Worm (Caenorhabditis elegans) whole organism, young adult: Measurements from ENCODE around the gene fbxb-18.

Experiments used
- B0019.2 ChIP-seq: fragments of 200-800 bp; sonication (Bioruptor generic); conservative IDR thresholded peaks from 2 replicates; pipeline ENCODE4 v1.3.6; 2022; ENCODE audit warnings: missing genetic modification reagents, missing genetic modification characterization, missing compliant biosample characterization
- B0035.1 ChIP-seq: sonication (generic microtip); optimal IDR thresholded peaks from 2 replicates; lab custom pipeline; 2016; ENCODE audit warnings: missing genetic modification characterization, mild to moderate bottlenecking, missing compliant biosample characterization, missing genotype, missing genetic modification reagents
- F10E7.11 ChIP-seq: sonication (generic microtip); optimal IDR thresholded peaks from 2 replicates; lab custom pipeline; 2017; ENCODE audit warnings: mild to moderate bottlenecking, missing genetic modification characterization, moderate library complexity, missing compliant biosample characterization
- F22D6.2 ChIP-seq: sonication (generic microtip); optimal IDR thresholded peaks from 2 replicates; lab custom pipeline; 2016; ENCODE audit warnings: mild to moderate bottlenecking, missing genetic modification characterization, missing compliant biosample characterization
- F23B12.7 ChIP-seq: sonication (generic microtip); optimal IDR thresholded peaks from 2 replicates; lab custom pipeline; 2017; ENCODE audit warnings: missing genetic modification characterization, mild to moderate bottlenecking, missing compliant biosample characterization, antibody characterized with exemption, moderate library complexity; ENCODE audit not compliant: insufficient read depth
- F57A8.1 ChIP-seq: fragments of 200-800 bp; sonication (Bioruptor generic); optimal IDR thresholded peaks from 2 replicates; lab custom pipeline; 2018; ENCODE audit warnings: mild to moderate bottlenecking, missing genetic modification characterization, moderate library complexity, missing compliant biosample characterization
- F57C9.4 ChIP-seq: sonication (generic microtip); optimal IDR thresholded peaks from 2 replicates; lab custom pipeline; 2017; ENCODE audit warnings: mild to moderate bottlenecking, missing genetic modification characterization, missing compliant biosample characterization
- K11D2.4 ChIP-seq: fragments of 200-800 bp; sonication (Bioruptor generic); IDR thresholded peaks from 2 replicates; pipeline ENCODE4 v1.3.6; 2022; ENCODE audit warnings: missing genetic modification reagents, missing genetic modification characterization, missing compliant biosample characterization
- Y95B8A.8 ChIP-seq: fragments of 200-800 bp; sonication (Bioruptor generic); IDR thresholded peaks from 2 replicates; pipeline ENCODE4 v1.3.6; 2022; ENCODE audit warnings: missing genetic modification reagents, missing genetic modification characterization, missing compliant biosample characterization
- ama-1 ChIP-seq, 3 experiments: fragments of 150-350 bp in 1 of 3; sonication (generic microtip) in 2 of 3; optimal IDR thresholded peaks; 2 replicates each; lab custom pipeline; 2014 to 2018; ENCODE audit warnings: missing biosample characterization in 2 of 3, missing genetic modification characterization in 2 of 3, missing genetic modification reagents in 2 of 3
- aptf-2 ChIP-seq: fragments of 200-800 bp; sonication (Bioruptor generic); conservative IDR thresholded peaks from 2 replicates; pipeline ENCODE4 v1.3.6; 2022; ENCODE audit warnings: missing genetic modification reagents, missing genetic modification characterization, missing compliant biosample characterization
- attf-5 ChIP-seq: fragments of 200-800 bp; sonication (Bioruptor generic); optimal IDR thresholded peaks from 2 replicates; lab custom pipeline; 2018; ENCODE audit warnings: mild to moderate bottlenecking, missing genetic modification characterization, missing compliant biosample characterization
- attf-6 ChIP-seq: fragments of 200-800 bp; sonication (Bioruptor generic); IDR thresholded peaks from 2 replicates; pipeline ENCODE4 v1.3.6; 2022; ENCODE audit warnings: missing genetic modification reagents, missing genetic modification characterization, missing compliant biosample characterization
- bed-2 ChIP-seq: fragments of 200-800 bp; sonication (Bioruptor generic); IDR thresholded peaks from 2 replicates; pipeline ENCODE4 v1.3.6; 2022; ENCODE audit warnings: missing genetic modification reagents, missing genetic modification characterization, missing compliant biosample characterization
- cebp-2 ChIP-seq: fragments of 200-800 bp; sonication (Bioruptor generic); IDR thresholded peaks from 2 replicates; pipeline ENCODE4 v1.3.6; 2022; ENCODE audit warnings: missing genetic modification characterization, missing compliant biosample characterization
- ceh-27 ChIP-seq: fragments of 200-800 bp; sonication (Bioruptor generic); optimal IDR thresholded peaks from 2 replicates; lab custom pipeline; 2018; ENCODE audit warnings: mild to moderate bottlenecking, missing genetic modification characterization, moderate library complexity, missing compliant biosample characterization
- ceh-91 ChIP-seq: fragments of 200-800 bp; sonication (Bioruptor generic); IDR thresholded peaks from 2 replicates; pipeline ENCODE4 v1.3.6; 2022; ENCODE audit warnings: missing genetic modification reagents, missing genetic modification characterization, missing compliant biosample characterization
- dox-1 ChIP-seq: fragments of 200-800 bp; sonication (Bioruptor generic); IDR thresholded peaks from 2 replicates; pipeline ENCODE4 v1.3.6; 2022; ENCODE audit warnings: missing genetic modification reagents, missing genetic modification characterization, missing compliant biosample characterization
- dpff-1 ChIP-seq: sonication (generic microtip); optimal IDR thresholded peaks from 2 replicates; lab custom pipeline; 2017; ENCODE audit warnings: mild to moderate bottlenecking, missing genetic modification characterization, missing compliant biosample characterization
- dpl-1 ChIP-seq: fragments of 150-350 bp; optimal IDR thresholded peaks from 2 replicates; lab custom pipeline; 2014; ENCODE audit warnings: missing biosample characterization, missing genetic modification reagents, missing genetic modification characterization
- efl-1 ChIP-seq: fragments of 150-350 bp; optimal IDR thresholded peaks from 2 replicates; lab custom pipeline; 2014; ENCODE audit warnings: missing biosample characterization, missing genetic modification reagents, missing genetic modification characterization
- fkh-3 ChIP-seq: sonication (generic microtip); optimal IDR thresholded peaks from 2 replicates; lab custom pipeline; 2016; ENCODE audit warnings: mild to moderate bottlenecking, missing genetic modification characterization, missing compliant biosample characterization
- hmg-1.2 ChIP-seq: fragments of 200-800 bp; sonication (Bioruptor generic); IDR thresholded peaks from 2 replicates; pipeline ENCODE4 v1.3.6; 2022; ENCODE audit warnings: missing genetic modification reagents, missing genetic modification characterization, missing compliant biosample characterization
- hmg-20 ChIP-seq: fragments of 200-800 bp; sonication (Bioruptor generic); IDR thresholded peaks from 2 replicates; pipeline ENCODE4 v1.3.6; 2022; ENCODE audit warnings: missing genetic modification reagents, missing genetic modification characterization, missing compliant biosample characterization
- hrde-1 ChIP-seq: sonication (generic microtip); optimal IDR thresholded peaks from 2 replicates; lab custom pipeline; 2016; ENCODE audit warnings: missing genetic modification characterization, mild to moderate bottlenecking, missing compliant biosample characterization, moderate library complexity, missing genotype, missing genetic modification reagents, borderline replicate concordance
- lag-1 ChIP-seq: fragments of 200-800 bp; sonication (Bioruptor generic); IDR thresholded peaks from 2 replicates; pipeline ENCODE4 v1.3.6; 2022; ENCODE audit warnings: missing genetic modification reagents, missing genetic modification characterization, missing compliant biosample characterization
- lin-26 ChIP-seq: fragments of 200-800 bp; sonication (Bioruptor generic); IDR thresholded peaks from 2 replicates; pipeline ENCODE4 v1.3.6; 2022; ENCODE audit warnings: missing genetic modification reagents, missing genetic modification characterization, missing compliant biosample characterization
- lir-1 ChIP-seq: fragments of 200-800 bp; sonication (Bioruptor generic); conservative IDR thresholded peaks from 2 replicates; pipeline ENCODE4 v1.3.6; 2022; ENCODE audit warnings: missing genetic modification reagents, missing genetic modification characterization, missing compliant biosample characterization
- madf-10 ChIP-seq: sonication (generic microtip); optimal IDR thresholded peaks from 2 replicates; lab custom pipeline; 2016; ENCODE audit warnings: mild to moderate bottlenecking, missing genetic modification characterization, missing compliant biosample characterization
- madf-8 ChIP-seq: fragments of 200-800 bp; sonication (Bioruptor generic); conservative IDR thresholded peaks from 2 replicates; pipeline ENCODE4 v1.3.6; 2022; ENCODE audit warnings: missing genetic modification reagents, missing genetic modification characterization, missing compliant biosample characterization
- mes-4 ChIP-seq: sonication (generic microtip); optimal IDR thresholded peaks from 2 replicates; lab custom pipeline; 2016; ENCODE audit warnings: missing genotype, missing genetic modification characterization, missing compliant biosample characterization
- pbrm-1 ChIP-seq: fragments of 200-800 bp; sonication (Bioruptor generic); IDR thresholded peaks from 2 replicates; pipeline ENCODE4 v1.3.6; 2022; ENCODE audit warnings: missing genetic modification reagents, missing genetic modification characterization, missing compliant biosample characterization
- repo-1 ChIP-seq: sonication (generic microtip); optimal IDR thresholded peaks from 2 replicates; lab custom pipeline; 2017; ENCODE audit warnings: mild to moderate bottlenecking, missing genetic modification characterization, missing compliant biosample characterization
- sea-2 ChIP-seq: fragments of 200-800 bp; sonication (Bioruptor generic); IDR thresholded peaks from 2 replicates; pipeline ENCODE4 v1.3.6; 2022; ENCODE audit warnings: missing genetic modification characterization, missing compliant biosample characterization
- tbx-9 ChIP-seq: sonication (generic microtip); optimal IDR thresholded peaks from 2 replicates; lab custom pipeline; 2016; ENCODE audit warnings: borderline replicate concordance, missing genetic modification characterization, inconsistent platforms, missing compliant biosample characterization
- zfh-2 ChIP-seq: fragments of 200-800 bp; sonication (Bioruptor generic); conservative IDR thresholded peaks from 2 replicates; pipeline ENCODE4 v1.3.6; 2022; ENCODE audit warnings: missing genetic modification reagents, missing genetic modification characterization, missing compliant biosample characterization
- zim-3 ChIP-seq: sonication (generic microtip); optimal IDR thresholded peaks from 2 replicates; lab custom pipeline; 2017; ENCODE audit warnings: mild to moderate bottlenecking, missing genetic modification characterization, moderate library complexity, missing compliant biosample characterization

The fbxb-18 gene

ce11 chrII:1688813-1689212, at the start of gene fbxb-18, which contains the start of gene fbxb-19:
TSS of gene fbxb-18 (minus strand) at chrII:1688913.
TSS of gene fbxb-19 (minus strand) at chrII:1689181.
- no peak for TF ChIP-seq zim-3 (tag; lab: Kevin White, UChicago)
- TF ChIP-seq ceh-91 (GFP tag; lab: Robert Waterston, UW) = no peak
- no peak for TF ChIP-seq mes-4 (tag; lab: Kevin White, UChicago)
- no peak for TF ChIP-seq repo-1 (tag; lab: Kevin White, UChicago)
- TF ChIP-seq bed-2 (GFP tag; lab: Robert Waterston, UW) = no peak
- TF ChIP-seq madf-10 (tag; lab: Kevin White, UChicago) = no peak
- no peak for TF ChIP-seq B0019.2 (GFP tag; lab: Robert Waterston, UW)
- TF ChIP-seq hrde-1 (tag; lab: Kevin White, UChicago) = no peak
- no peak for TF ChIP-seq fkh-3 (tag; lab: Kevin White, UChicago)
- TF ChIP-seq F23B12.7 (tag; lab: Kevin White, UChicago) = no peak
- no peak for TF ChIP-seq K11D2.4
- TF ChIP-seq, all 124 proteins: peak for 0

ce11 chrII:1736353-1736752, 47.6 kb upstream of the fbxb-18 start, which contains the start of gene ceh-83:
TSS of gene ceh-83 (minus strand) at chrII:1736533.
- TF ChIP-seq aptf-2 (0 out of 2 replicates have a peak, but pooled peaks have one; percentile 52), F57C9.4 (no peak), F57A8.1 (GFP tag; lab: Kevin White, UChicago) (no peak), dpff-1 (tag; lab: Kevin White, UChicago) (no peak), hmg-1.2 (GFP tag; lab: Robert Waterston, UW) (peak; percentile 92), efl-1 (GFP tag; lab: Kevin White, UChicago) (no peak), pbrm-1 (0 out of 2 replicates have a peak, but pooled peaks have one; percentile 25)

DNA sequence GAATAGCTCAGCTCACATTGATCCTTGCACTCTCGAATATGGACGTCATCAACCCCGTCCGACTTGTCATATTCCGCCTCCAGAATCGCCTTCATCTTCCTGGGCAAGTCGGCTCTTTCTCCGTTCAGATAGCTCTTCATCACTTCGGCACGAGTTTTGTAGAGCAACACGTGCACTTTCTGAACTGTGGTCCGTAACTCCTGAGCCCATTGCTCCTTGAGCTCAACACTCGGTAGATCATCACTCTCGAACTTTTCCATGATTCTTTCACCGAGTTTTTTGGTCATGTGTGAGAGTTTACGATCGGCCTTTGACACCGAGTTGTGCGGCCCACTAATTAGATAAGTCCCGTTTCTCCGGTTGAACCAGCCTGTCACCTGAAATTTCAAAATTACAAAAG, 46.4 kb upstream of the fbxb-18 start:
- TF ChIP-seq K11D2.4 = no peak
- no peak for TF ChIP-seq dpff-1 (tag; lab: Kevin White, UChicago)
- no peak for TF ChIP-seq dox-1 (GFP tag; lab: Robert Waterston, UW)
- no peak for TF ChIP-seq hmg-20 (GFP tag; lab: Robert Waterston, UW)
- no peak for TF ChIP-seq madf-8 (GFP tag; lab: Robert Waterston, UW)

- no peak for TF ChIP-seq cebp-2 (GFP tag; lab: Robert Waterston, UW)
- TF ChIP-seq attf-6 (GFP tag; lab: Robert Waterston, UW) = no peak
- TF ChIP-seq F10E7.11 = no peak
- no peak for TF ChIP-seq attf-5 (GFP tag; lab: Kevin White, UChicago)
- TF ChIP-seq ama-1 (optimal IDR thresholded peaks at IDR 0.05; lab: Kevin White, UChicago) = no peak
- TF ChIP-seq ama-1 (GFP tag; optimal IDR thresholded peaks at IDR 0.05; lab: Kevin White, UChicago) = no peak
- TF ChIP-seq lir-1 (GFP tag; lab: Robert Waterston, UW) = no peak
- TF ChIP-seq zfh-2 (GFP tag; lab: Robert Waterston, UW) = no peak
- no peak for TF ChIP-seq Y95B8A.8 (GFP tag; lab: Robert Waterston, UW)
- TF ChIP-seq hmg-1.2 (GFP tag; lab: Robert Waterston, UW) = no peak
- TF ChIP-seq mes-4 (tag; lab: Kevin White, UChicago) = no peak
- TF ChIP-seq dpl-1 (GFP tag; lab: Kevin White, UChicago) = no peak
- no peak for TF ChIP-seq F22D6.2 (tag; lab: Kevin White, UChicago)
- no peak for TF ChIP-seq lag-1 (GFP tag; lab: Robert Waterston, UW)
- TF ChIP-seq sea-2 (GFP tag; lab: Robert Waterston, UW) = no peak
- no peak for TF ChIP-seq B0035.1
- TF ChIP-seq tbx-9 (tag; lab: Kevin White, UChicago) = no peak
- TF ChIP-seq ceh-27 (GFP tag; lab: Kevin White, UChicago) = no peak
- TF ChIP-seq lin-26 (GFP tag; lab: Robert Waterston, UW) = no peak
- no peak for TF ChIP-seq fkh-3 (tag; lab: Kevin White, UChicago)
Measured at ce11 chrII:1731932-1732331, 43.2 kb upstream of the fbxb-18 start, which contains the start of gene ceh-82. TSS of gene ceh-82 (plus strand) at chrII:1732232.
